Fruit fly (Drosophila melanogaster) whole organism, embryonic: Measurements from ENCODE around the gene Cul6.

Experiments
- Atf3 ChIP-seq: fragments of 200-800 bp; sonication (Bioruptor generic); optimal IDR thresholded peaks from 3 replicates; lab custom pipeline; 2016; ENCODE audit warnings: missing biosample characterization, missing genetic modification characterization
- CG10274 ChIP-seq: fragments of 200-800 bp; sonication (Bioruptor generic); optimal IDR thresholded peaks from 3 replicates; lab custom pipeline; 2017; ENCODE audit warnings: missing biosample characterization, mild to moderate bottlenecking, missing genetic modification characterization
- CG12391 ChIP-seq: fragments of 200-800 bp; sonication (Bioruptor generic); optimal IDR thresholded peaks from 3 replicates; lab custom pipeline; 2018; ENCODE audit warnings: missing biosample characterization, mild to moderate bottlenecking, missing genetic modification characterization, moderate library complexity
- CG13775 ChIP-seq: fragments of 200-800 bp; sonication (Bioruptor generic); optimal IDR thresholded peaks from 3 replicates; lab custom pipeline; 2017; ENCODE audit warnings: missing biosample characterization, mild to moderate bottlenecking, missing genetic modification characterization
- CG14667 ChIP-seq: fragments of 200-800 bp; sonication (Bioruptor generic); IDR thresholded peaks from 2 replicates; pipeline ENCODE4 v1.3.6; 2022; ENCODE audit warnings: missing biosample characterization, missing genetic modification characterization
- CG14860 ChIP-seq: fragments of 200-800 bp; sonication (Bioruptor generic); IDR thresholded peaks from 3 replicates; pipeline ENCODE4 v1.3.6; 2022; ENCODE audit warnings: missing biosample characterization, missing genetic modification characterization; ENCODE audit not compliant: partially characterized antibody
- CG14965 ChIP-seq: fragments of 200-800 bp; sonication (Bioruptor generic); optimal IDR thresholded peaks from 2 replicates; lab custom pipeline; 2016; ENCODE audit warnings: missing biosample characterization, missing genetic modification characterization, borderline replicate concordance
- CG15011 ChIP-seq: fragments of 200-800 bp; sonication (Bioruptor generic); optimal IDR thresholded peaks from 3 replicates; lab custom pipeline; 2018; ENCODE audit warnings: missing biosample characterization, mild to moderate bottlenecking, missing genetic modification characterization
- CG16863 ChIP-seq: fragments of 200-800 bp; sonication (Bioruptor generic); optimal IDR thresholded peaks from 3 replicates; lab custom pipeline; 2016; ENCODE audit warnings: missing biosample characterization, missing genetic modification characterization
- CG17328 ChIP-seq: fragments of 200-800 bp; sonication (Bioruptor generic); IDR thresholded peaks from 2 replicates; pipeline ENCODE4 v1.3.6; 2022; ENCODE audit warnings: missing biosample characterization, missing genetic modification characterization
- CG17385 ChIP-seq: fragments of 200-800 bp; sonication (Bioruptor generic); optimal IDR thresholded peaks from 3 replicates; lab custom pipeline; 2018; ENCODE audit warnings: missing biosample characterization, mild to moderate bottlenecking, missing genetic modification characterization
- CG2889 ChIP-seq: fragments of 200-800 bp; sonication (Bioruptor generic); IDR thresholded peaks from 3 replicates; pipeline ENCODE4 v1.3.6; 2022; ENCODE audit warnings: missing biosample characterization, missing genetic modification characterization
- CG31224 ChIP-seq: fragments of 200-800 bp; sonication (Bioruptor generic); IDR thresholded peaks from 2 replicates; pipeline ENCODE4 v1.3.6; 2022; ENCODE audit warnings: missing biosample characterization, missing genetic modification characterization
- CG32532 ChIP-seq: fragments of 200-800 bp; sonication (Bioruptor generic); IDR thresholded peaks from 2 replicates; pipeline ENCODE4 v1.3.6; 2022; ENCODE audit warnings: missing biosample characterization, missing genetic modification characterization
- CG32767 ChIP-seq: fragments of 200-800 bp; sonication (Bioruptor generic); IDR thresholded peaks from 2 replicates; pipeline ENCODE4 v1.3.6; 2022; ENCODE audit warnings: missing biosample characterization, missing genetic modification characterization
- CG34224 ChIP-seq: fragments of 200-800 bp; sonication (Bioruptor generic); IDR thresholded peaks from 3 replicates; pipeline ENCODE4 v1.3.6; 2022; ENCODE audit warnings: missing biosample characterization, missing genetic modification characterization; ENCODE audit not compliant: partially characterized antibody
- CG3726 ChIP-seq: fragments of 200-800 bp; sonication (Bioruptor generic); IDR thresholded peaks from 3 replicates; pipeline ENCODE4, ENCODE4 v1.3.6; 2022; ENCODE audit warnings: missing biosample characterization, missing genetic modification characterization
- CG3838 ChIP-seq: fragments of 200-800 bp; sonication (Bioruptor generic); optimal IDR thresholded peaks from 3 replicates; lab custom pipeline; 2016; ENCODE audit warnings: missing biosample characterization, missing genetic modification characterization
- CG3847 ChIP-seq: fragments of 200-800 bp; sonication (Bioruptor generic); IDR thresholded peaks from 2 replicates; pipeline ENCODE4 v1.3.6; 2022; ENCODE audit warnings: missing biosample characterization, missing genetic modification characterization
- CG43689 ChIP-seq: fragments of 200-800 bp; sonication (Bioruptor generic); IDR thresholded peaks from 2 replicates; pipeline ENCODE4 v1.3.6; 2022; ENCODE audit warnings: missing biosample characterization, missing genetic modification characterization
- CG8281 ChIP-seq: fragments of 200-800 bp; sonication (Bioruptor generic); optimal IDR thresholded peaks from 2 replicates; lab custom pipeline; 2018; ENCODE audit warnings: missing biosample characterization, mild to moderate bottlenecking, missing genetic modification characterization, moderate library complexity
- CG9727 ChIP-seq: fragments of 200-800 bp; sonication (Bioruptor generic); optimal IDR thresholded peaks from 3 replicates; lab custom pipeline; 2017; ENCODE audit warnings: missing biosample characterization, mild to moderate bottlenecking, missing genetic modification characterization
- Camta ChIP-seq: fragments of 200-800 bp; sonication (Bioruptor generic); optimal IDR thresholded peaks from 2 replicates; lab custom pipeline; 2016; ENCODE audit warnings: missing biosample characterization, missing genetic modification characterization
- Chrac-16 ChIP-seq: fragments of 200-800 bp; sonication (Bioruptor generic); optimal IDR thresholded peaks from 3 replicates; lab custom pipeline; 2016; ENCODE audit warnings: missing biosample characterization, missing genetic modification characterization
- CoRest ChIP-seq: fragments of 200-800 bp; sonication (Bioruptor generic); optimal IDR thresholded peaks from 3 replicates; lab custom pipeline; 2018; ENCODE audit warnings: missing biosample characterization, mild to moderate bottlenecking, missing genetic modification characterization, moderate library complexity
- Doc2 ChIP-seq: fragments of 200-800 bp; sonication (Bioruptor generic); IDR thresholded peaks from 2 replicates; pipeline ENCODE4 v1.3.6; 2022; ENCODE audit warnings: missing biosample characterization, missing genetic modification characterization
- Drgx ChIP-seq: fragments of 200-800 bp; sonication (Bioruptor generic); IDR thresholded peaks from 2 replicates; pipeline ENCODE4 v1.3.6; 2022; ENCODE audit warnings: missing biosample characterization, missing genetic modification characterization
- Eip74EF ChIP-seq, 2 experiments: fragments of 200-800 bp in 1 of 2; fragments of >200 bp in 1 of 2; sonication (Bioruptor generic) in 1 of 2; optimal IDR thresholded peaks; 2 replicates each; lab custom pipeline; 2017 to 2019; ENCODE audit warnings: missing biosample characterization in 2 of 2, missing genetic modification characterization in 2 of 2, mild to moderate bottlenecking in 1 of 2, moderate library complexity in 1 of 2
- Fer2 ChIP-seq: fragments of 200-800 bp; sonication (Bioruptor generic); optimal IDR thresholded peaks from 2 replicates; lab custom pipeline; 2018; ENCODE audit warnings: missing biosample characterization, mild to moderate bottlenecking, missing genetic modification characterization, moderate library complexity
- HLH4C ChIP-seq: fragments of 200-800 bp; sonication (Bioruptor generic); IDR thresholded peaks from 3 replicates; pipeline ENCODE4 v1.3.6; 2022; ENCODE audit warnings: missing biosample characterization, missing genetic modification characterization; ENCODE audit not compliant: partially characterized antibody
- HmgZ ChIP-seq: fragments of 200-800 bp; sonication (Bioruptor generic); optimal IDR thresholded peaks from 2 replicates; lab custom pipeline; 2018; ENCODE audit warnings: missing biosample characterization, mild to moderate bottlenecking, missing genetic modification characterization
- Hmx ChIP-seq: fragments of 200-800 bp; sonication (Bioruptor generic); optimal IDR thresholded peaks from 2 replicates; lab custom pipeline; 2016; ENCODE audit warnings: missing biosample characterization, missing genetic modification characterization
- Myb ChIP-seq: fragments of 200-800 bp; sonication (Bioruptor generic); optimal IDR thresholded peaks from 2 replicates; lab custom pipeline; 2016; ENCODE audit warnings: missing biosample characterization, missing genetic modification characterization
- NFAT ChIP-seq: fragments of 200-800 bp; sonication (Bioruptor generic); IDR thresholded peaks from 2 replicates; pipeline ENCODE4 v1.3.6; 2022; ENCODE audit warnings: missing biosample characterization, missing genetic modification characterization
- NK7.1 ChIP-seq: fragments of 200-800 bp; sonication (Bioruptor generic); optimal IDR thresholded peaks from 3 replicates; lab custom pipeline; 2016; ENCODE audit warnings: missing biosample characterization, missing genetic modification characterization
- Ptx1 ChIP-seq: fragments of 200-800 bp; sonication (Bioruptor generic); IDR thresholded peaks from 2 replicates; pipeline ENCODE4 v1.3.6; 2022; ENCODE audit warnings: missing biosample characterization, missing genetic modification characterization
- Ravus ChIP-seq: fragments of 200-800 bp; sonication (Bioruptor generic); IDR thresholded peaks from 2 replicates; pipeline ENCODE4 v1.3.6; 2022; ENCODE audit warnings: missing biosample characterization, missing genetic modification characterization
- Sry-β ChIP-seq: fragments of 200-800 bp; sonication (Bioruptor generic); optimal IDR thresholded peaks from 2 replicates; lab custom pipeline; 2018; ENCODE audit warnings: missing biosample characterization, mild to moderate bottlenecking, missing genetic modification characterization, moderate library complexity
- al ChIP-seq: fragments of 200-800 bp; sonication (Bioruptor generic); IDR thresholded peaks from 2 replicates; pipeline ENCODE4 v1.3.6; 2022; ENCODE audit warnings: missing biosample characterization, missing genetic modification characterization
- ap ChIP-seq: fragments of 200-800 bp; sonication (Bioruptor generic); IDR thresholded peaks from 2 replicates; pipeline ENCODE4 v1.3.6; 2022; ENCODE audit warnings: missing biosample characterization, missing genetic modification characterization
- eve ChIP-seq, 2 experiments: fragments of >200 bp; optimal IDR thresholded peaks; 2 replicates each; lab custom pipeline; 2017; ENCODE audit warnings: missing biosample characterization in 2 of 2, missing genetic modification characterization in 2 of 2
- exex ChIP-seq: fragments of 200-800 bp; sonication (Bioruptor generic); optimal IDR thresholded peaks from 4 replicates; lab custom pipeline; 2018; ENCODE audit warnings: missing biosample characterization, mild to moderate bottlenecking, missing genetic modification characterization, moderate library complexity
- fd3F ChIP-seq: fragments of 200-800 bp; sonication (Bioruptor generic); optimal IDR thresholded peaks from 2 replicates; lab custom pipeline; 2018; ENCODE audit warnings: missing biosample characterization, mild to moderate bottlenecking, missing genetic modification characterization, moderate library complexity
- gce ChIP-seq: fragments of 200-800 bp; sonication (Bioruptor generic); IDR thresholded peaks from 3 replicates; pipeline ENCODE4 v1.3.6; 2022; ENCODE audit warnings: missing biosample characterization, missing genetic modification characterization
- gfzf ChIP-seq: fragments of 200-800 bp; sonication (Bioruptor generic); optimal IDR thresholded peaks from 2 replicates; lab custom pipeline; 2016; ENCODE audit warnings: missing biosample characterization, mild to moderate bottlenecking, missing genetic modification characterization, moderate library complexity
- inv ChIP-seq: fragments of 200-800 bp; sonication (Bioruptor generic); IDR thresholded peaks from 2 replicates; pipeline ENCODE4 v1.3.6; 2022; ENCODE audit warnings: missing biosample characterization, missing genetic modification characterization; ENCODE audit not compliant: partially characterized antibody
- ken ChIP-seq: fragments of 200-800 bp; sonication (Bioruptor generic); IDR thresholded peaks from 3 replicates; pipeline ENCODE4 v1.3.6; 2022; ENCODE audit warnings: missing biosample characterization, missing genetic modification characterization
- prd ChIP-seq, 3 experiments: fragments of >200 bp in 2 of 3; fragments of 200-800 bp in 1 of 3; sonication (Bioruptor generic) in 1 of 3; optimal IDR thresholded peaks in 2 of 3; IDR thresholded peaks in 1 of 3; 2 replicates in 2 of 3; 3 replicates in 1 of 3; pipeline versions ENCODE4 v1.3.6 to Lab custom; 2017 to 2022; ENCODE audit warnings: missing biosample characterization in 1 of 3, missing genetic modification characterization in 1 of 3
- pros ChIP-seq: fragments of 200-800 bp; sonication (Bioruptor generic); optimal IDR thresholded peaks from 3 replicates; lab custom pipeline; 2019; ENCODE audit warnings: missing biosample characterization, mild to moderate bottlenecking, missing genetic modification characterization, moderate library complexity
- zfh1 ChIP-seq: fragments of 200-800 bp; sonication (Bioruptor generic); IDR thresholded peaks from 3 replicates; pipeline ENCODE4 v1.3.6; 2022; ENCODE audit warnings: missing biosample characterization, missing genetic modification characterization

The Cul6 gene

DNA sequence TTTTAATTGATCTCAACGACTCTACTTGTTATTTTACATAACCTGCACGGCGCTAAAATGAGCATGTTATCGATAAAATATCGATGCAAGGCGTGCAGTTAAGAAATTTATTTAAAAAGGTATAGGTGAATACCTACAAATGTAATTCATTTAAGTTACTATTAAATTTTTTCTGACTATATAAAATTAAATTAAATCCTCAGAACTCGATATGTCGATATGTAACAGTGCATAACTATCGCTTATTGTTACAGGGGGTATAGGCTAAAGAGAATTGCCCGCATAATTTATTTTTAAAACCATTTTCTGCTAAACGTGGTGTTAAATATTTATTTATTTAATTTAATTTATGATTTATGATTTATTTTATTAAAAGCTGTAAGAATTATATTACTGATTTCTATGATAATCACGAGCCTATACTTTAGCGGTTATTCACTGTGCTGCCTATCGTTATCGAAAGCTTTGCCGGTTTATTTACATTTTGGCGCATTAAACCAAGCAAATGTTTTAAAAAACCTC, 6.4 kb upstream of the Cul6 start, which contains the start of the genes mRpL20 and Icmt (continued):
- TF ChIP-seq CoRest (tag; lab: Kevin White, UChicago) (peak; percentile 97), Ravus (peak; percentile 90), Myb (GFP tag; lab: Kevin White, UChicago) (no peak), CG14667 (peak; percentile 98), Hmx (GFP tag; lab: Kevin White, UChicago) (peak; percentile 34), Eip74EF (GFP tag; optimal IDR thresholded peaks at IDR 0.05; lab: Kevin White, UChicago) (peak in 1 of 2 experiments; percentile 90), NFAT (GFP tag; lab: Robert Waterston, UW) (peak; percentile 93), Fer2 (peak; percentile 60), CG31224 (GFP tag; lab: Robert Waterston, UW) (peak; percentile 92), zfh1 (peak; percentile 97), CG17328 (GFP tag; lab: Robert Waterston, UW) (peak; percentile 96), CG3838 (GFP tag; lab: Kevin White, UChicago) (peak; percentile 55), CG32532 (GFP tag; lab: Robert Waterston, UW) (peak; percentile 98), fd3F (peak; percentile 95), Camta (GFP tag; lab: Kevin White, UChicago) (no peak), CG3847 (GFP tag; lab: Robert Waterston, UW) (peak; percentile 97), Ptx1 (GFP tag; lab: Robert Waterston, UW) (peak; percentile 99), al (peak; percentile 95), eve (GFP tag; optimal IDR thresholded peaks at IDR 0.05; lab: Kevin White, UChicago) (peak in 1 of 2 experiments; percentile 35), CG9727 (GFP tag; lab: Kevin White, UChicago) (peak; percentile 87), CG2889 (peak; percentile 92), Atf3 (peak; percentile 10), ken (GFP tag; lab: Robert Waterston, UW) (peak; percentile 97), CG32767 (peak; percentile 96), CG14965 (GFP tag; lab: Kevin White, UChicago) (no peak), pros (GFP tag; lab: Kevin White, UChicago) (no peak), CG15011 (GFP tag; lab: Kevin White, UChicago) (peak; percentile 69), gce (GFP tag; lab: Robert Waterston, UW) (peak; percentile 90; the same call in 2 of the 3 replicates), CG16863 (GFP tag; lab: Kevin White, UChicago) (peak; percentile 27), CG8281 (tag; lab: Kevin White, UChicago) (peak; percentile 67), CG17385 (GFP tag; lab: Kevin White, UChicago) (peak; percentile 91), Chrac-16 (GFP tag; lab: Kevin White, UChicago) (peak; percentile 87), Drgx (GFP tag; lab: Robert Waterston, UW) (peak; percentile 96)

DNA sequence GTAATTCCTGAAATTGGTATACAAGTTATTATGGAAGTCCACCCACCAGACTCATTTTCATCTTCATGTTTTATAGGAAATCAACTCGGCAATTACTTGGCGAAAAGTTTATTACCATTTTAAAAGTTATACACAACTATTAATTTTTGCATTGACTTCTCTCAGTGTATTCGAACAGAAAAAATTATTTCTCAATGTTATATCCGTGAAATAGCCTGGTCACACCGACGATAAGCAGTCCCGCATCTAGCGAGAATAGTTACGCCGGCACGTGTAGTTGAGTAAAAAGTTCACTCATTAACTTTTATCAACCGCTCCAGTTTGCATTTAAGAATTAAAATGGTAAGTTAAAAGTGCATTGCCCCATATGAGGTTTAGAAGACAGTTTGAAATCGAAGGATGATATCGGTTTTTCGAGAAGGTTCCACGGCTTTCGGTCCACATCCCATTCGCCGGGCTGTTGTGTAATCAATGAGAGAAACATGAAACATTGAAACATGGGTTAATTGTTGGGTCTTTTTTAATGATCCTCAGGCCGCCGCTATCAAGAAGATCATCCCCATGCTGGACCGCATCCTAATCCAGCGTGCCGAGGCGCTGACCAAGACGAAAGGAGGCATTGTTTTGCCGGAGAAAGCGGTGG, 4.5 kb upstream of the Cul6 start, which contains the start of gene CG11267:
Gene CG11267 (plus strand): TSS at position 228 of the 643 bp plus-strand sequence.
- peak; percentile 71 for TF ChIP-seq NK7.1 (GFP tag; lab: Kevin White, UChicago)
- no peak for TF ChIP-seq CG14860 (GFP tag; lab: Robert Waterston, UW)
- TF ChIP-seq exex (tag; lab: Kevin White, UChicago): peak; percentile 67
- TF ChIP-seq Doc2 (GFP tag; lab: Robert Waterston, UW): no peak
- TF ChIP-seq CG13775 (GFP tag; lab: Kevin White, UChicago): peak; percentile 69
- peak; percentile 63 for TF ChIP-seq gfzf
- TF ChIP-seq CG34224: peak; percentile 37; the same call in 2 of the 3 replicates
- peak; percentile 27; the same call in 1 of the 3 replicates for TF ChIP-seq HLH4C (GFP tag; lab: Robert Waterston, UW)
- no peak for TF ChIP-seq inv
- TF ChIP-seq HmgZ (tag; lab: Kevin White, UChicago): peak; percentile 70
- TF ChIP-seq CG12391 (tag; lab: Kevin White, UChicago): peak; percentile 74
- TF ChIP-seq CG10274 (GFP tag; lab: Kevin White, UChicago): peak; percentile 70
- no peak for TF ChIP-seq prd (optimal IDR thresholded peaks at IDR 0.05; lab: Kevin White, UChicago)
- peak; percentile 88 for TF ChIP-seq prd (GFP tag; IDR thresholded peaks at IDR 0.05; lab: Robert Waterston, UW)
- peak; percentile 38 for TF ChIP-seq Sry-β (GFP tag; lab: Kevin White, UChicago)
- TF ChIP-seq CG43689 (GFP tag; lab: Robert Waterston, UW): no peak
- TF ChIP-seq CG3726 (GFP tag; lab: Robert Waterston, UW): peak; percentile 86
- TF ChIP-seq ap (GFP tag; lab: Robert Waterston, UW): peak; percentile 91
